Fruit fly (Drosophila melanogaster) Kc167 (cell line): ENCODE results near the gene CG13457.

Source experiments
- Myc ChIP-seq: fragments of >200 bp; optimal IDR thresholded peaks from 2 replicates; lab custom pipeline; 2017; ENCODE audit warnings: missing external identifiers
- Sin3A ChIP-seq: fragments of >200 bp; optimal IDR thresholded peaks from 2 replicates; lab custom pipeline; 2018; ENCODE audit warnings: missing external identifiers
- insv ChIP-seq: fragments of >200 bp; optimal IDR thresholded peaks from 3 replicates; lab custom pipeline; 2018; ENCODE audit warnings: missing external identifiers
- psq ChIP-seq: fragments of >200 bp; optimal IDR thresholded peaks from 2 replicates; lab custom pipeline; 2017; ENCODE audit warnings: missing external identifiers
- ttk ChIP-seq: sonication (Bioruptor generic); optimal IDR thresholded peaks from 2 replicates; lab custom pipeline; 2017; ENCODE audit warnings: missing external identifiers

- TF ChIP-seq Sin3A (lab: Kevin White, UChicago) (no peak), psq (lab: Kevin White, UChicago) (no peak), ttk (no peak), Myc (no peak), insv (lab: Kevin White, UChicago) (no peak)
These were observed 42.9 kb downstream of the CG13457 start for dm6 chr3L:15088285-15088684.
